Worm (Caenorhabditis elegans): ENCODE measurements around the gene T01D1.3.

T01D1.3 gene

ce11 chrII:216598-216997, 40.8 kb upstream of the T01D1.3 start, which contains the start of gene F48A11.4 (continued):
- no peak for TF ChIP-seq nhr-237 (tag; optimal IDR thresholded peaks at IDR 0.05)
- peak; percentile 36 to 95 for TF ChIP-seq lsy-2 (tag; optimal IDR thresholded peaks at IDR 0.05)
- peak; percentile 78 for TF ChIP-seq Y5F2A.4 (GFP tag; optimal IDR thresholded peaks at IDR 0.05)
- TF ChIP-seq lin-1 (GFP tag; IDR thresholded peaks at IDR 0.05): peak; percentile 70
- no peak for TF ChIP-seq ZK546.5 (tag; optimal IDR thresholded peaks at IDR 0.05)
- peak; percentile 92 for TF ChIP-seq arid-1 (GFP tag; conservative IDR thresholded peaks at IDR 0.05)
- TF ChIP-seq daf-19 (GFP tag; conservative IDR thresholded peaks at IDR 0.05): no peak
- peak; percentile 79 for TF ChIP-seq madf-9 (GFP tag; conservative IDR thresholded peaks at IDR 0.05)
- no peak for TF ChIP-seq ceh-62 (tag; optimal IDR thresholded peaks at IDR 0.05)
- TF ChIP-seq nhr-102 (tag; optimal IDR thresholded peaks at IDR 0.05): peak; percentile 91
- peak; percentile 89 for TF ChIP-seq ztf-7 (tag; optimal IDR thresholded peaks at IDR 0.05)
- TF ChIP-seq fkh-10 (GFP tag; optimal IDR thresholded peaks at IDR 0.05): peak; percentile 90
- peak; percentile 78 for TF ChIP-seq snpc-1.2 (GFP tag; IDR thresholded peaks at IDR 0.05)
- no peak for TF ChIP-seq snpc-4 (tag; optimal IDR thresholded peaks at IDR 0.05)
- peak; percentile 72 for TF ChIP-seq vab-7 (GFP tag; IDR thresholded peaks at IDR 0.05)
- peak; percentile 79 for TF ChIP-seq zfp-2 (tag; optimal IDR thresholded peaks at IDR 0.05)
- peak; percentile 18 for TF ChIP-seq ceh-32 (tag; optimal IDR thresholded peaks at IDR 0.05; ENCODE audit: poor library complexity)
- TF ChIP-seq jun-1 (tag; optimal IDR thresholded peaks at IDR 0.05): peak; percentile 83
- peak; percentile 92 for TF ChIP-seq hlh-30 (tag; optimal IDR thresholded peaks at IDR 0.05; ENCODE audit: insufficient read depth)
- peak; percentile 39 for TF ChIP-seq unc-130 (GFP tag; optimal IDR thresholded peaks at IDR 0.05)
- peak; percentile 77; the same call in 1 of the 2 replicates for TF ChIP-seq pha-4 (GFP tag; IDR thresholded peaks at IDR 0.05)
- peak; percentile 11 for TF ChIP-seq pha-4 (tag; optimal IDR thresholded peaks at IDR 0.05)
- no peak for TF ChIP-seq tag-97 (GFP tag; IDR thresholded peaks at IDR 0.05)
- TF ChIP-seq unc-62 (GFP tag; optimal IDR thresholded peaks at IDR 0.05 in 1 of 2): peak in 1 of 2 experiments; percentile 74
- TF ChIP-seq unc-62 (tag; optimal IDR thresholded peaks at IDR 0.05): no peak
- peak; percentile 90 for TF ChIP-seq nhr-42 (GFP tag; IDR thresholded peaks at IDR 0.05)
- peak; percentile 90 for TF ChIP-seq spr-3 (GFP tag; optimal IDR thresholded peaks at IDR 0.05)
- TF ChIP-seq php-3 (GFP tag; IDR thresholded peaks at IDR 0.05): peak; percentile 75
- peak; percentile 40; the same call in 1 of the 2 replicates for TF ChIP-seq ceh-44 (GFP tag; IDR thresholded peaks at IDR 0.05)
- no peak for TF ChIP-seq attf-4 (tag; optimal IDR thresholded peaks at IDR 0.05)
- peak; percentile 76 for TF ChIP-seq F10B5.3 (tag; optimal IDR thresholded peaks at IDR 0.05)
- TF ChIP-seq tra-1 (GFP tag; IDR thresholded peaks at IDR 0.05): peak; percentile 72
- TF ChIP-seq ama-1 (optimal IDR thresholded peaks at IDR 0.05): peak; percentile 95
- TF ChIP-seq ceh-82 (tag; optimal IDR thresholded peaks at IDR 0.05): no peak
- peak; percentile 96 for TF ChIP-seq mes-2 (tag; optimal IDR thresholded peaks at IDR 0.05; ENCODE audit: poor library complexity, severe bottlenecking)
- peak; percentile 93 for TF ChIP-seq mep-1 (tag; optimal IDR thresholded peaks at IDR 0.05)
- peak; percentile 89 for TF ChIP-seq nhr-11 (tag; optimal IDR thresholded peaks at IDR 0.05)
- TF ChIP-seq pqm-1 (tag; optimal IDR thresholded peaks at IDR 0.05): peak; percentile 13
- peak; percentile 33 for TF ChIP-seq nhr-76 (tag; optimal IDR thresholded peaks at IDR 0.05)
- TF ChIP-seq daf-8 (GFP tag; IDR thresholded peaks at IDR 0.05): no peak
- TF ChIP-seq ceh-20 (GFP tag; IDR thresholded peaks at IDR 0.05): peak; percentile 79
- TF ChIP-seq lin-39 (tag; optimal IDR thresholded peaks at IDR 0.05): no peak
- TF ChIP-seq gei-8 (GFP tag; optimal IDR thresholded peaks at IDR 0.05): peak; percentile 26
- TF ChIP-seq ZK337.2 (GFP tag; IDR thresholded peaks at IDR 0.05): peak; percentile 82
- peak; percentile 95 for TF ChIP-seq T26A8.4 (GFP tag; IDR thresholded peaks at IDR 0.05)
- peak in 1 of 2 experiments; percentile 55 for TF ChIP-seq daf-16 (GFP tag; optimal IDR thresholded peaks at IDR 0.05)
- peak; percentile 35 for TF ChIP-seq daf-16 (tag; optimal IDR thresholded peaks at IDR 0.05)
- peak; percentile 95 for TF ChIP-seq duxl-1 (tag; optimal IDR thresholded peaks at IDR 0.05; ENCODE audit: poor library complexity)
- TF ChIP-seq madf-5 (GFP tag; IDR thresholded peaks at IDR 0.05): peak; percentile 79 to 81
- TF ChIP-seq nhr-28 (tag; optimal IDR thresholded peaks at IDR 0.05): peak; percentile 88
- TF ChIP-seq aly-2 (tag; optimal IDR thresholded peaks at IDR 0.05): no peak
- peak; percentile 100 for TF ChIP-seq dpl-1 (GFP tag; optimal IDR thresholded peaks at IDR 0.05)
- peak; percentile 90 for TF ChIP-seq rbr-2 (tag; optimal IDR thresholded peaks at IDR 0.05)

Measured in whole organism, L4 larva.